Worm (Caenorhabditis elegans): ENCODE data around the gene idpp-8.

DNA sequence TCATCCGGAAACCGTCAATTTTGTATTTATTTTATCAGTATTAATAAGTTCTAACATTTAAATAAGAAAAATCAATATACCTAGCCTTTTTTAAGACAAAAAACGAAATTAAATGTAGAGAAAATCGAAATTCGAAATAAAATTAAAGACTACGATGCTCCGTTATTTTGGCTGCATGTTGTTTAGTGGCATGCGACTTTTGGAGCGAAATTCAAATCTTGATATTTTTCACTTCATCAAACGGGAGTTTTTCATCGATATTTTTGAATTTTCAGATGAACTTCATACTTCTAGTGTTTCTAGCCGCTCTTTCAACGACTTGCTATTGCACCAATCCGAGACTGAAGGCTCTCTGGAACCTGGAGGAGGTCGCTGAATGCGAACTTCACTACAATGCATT is 35.1 kb downstream of the idpp-8 start, which contains the start of gene C07E3.9:
- TF ChIP-seq ceh-82 (tag; optimal IDR thresholded peaks at IDR 0.05) (no peak), ztf-11 (tag; optimal IDR thresholded peaks at IDR 0.05) (no peak)

Data from whole organism, L2 larva.